Worm (Caenorhabditis elegans) whole organism, L2 larva: ENCODE results near the gene fbxb-111.
A peak's percentile ranks its signal among the peaks of the same experiment; 100 is the strongest.

Source experiments
- C34F6.9 ChIP-seq: fragments of 150-350 bp; optimal IDR thresholded peaks from 2 replicates; lab custom pipeline; 2014; ENCODE audit warnings: missing biosample characterization, missing genetic modification characterization
- F13H6.1 ChIP-seq: sonication (generic microtip); optimal IDR thresholded peaks from 2 replicates; lab custom pipeline; 2016; ENCODE audit warnings: missing genetic modification characterization, missing compliant biosample characterization
- R02D3.7 ChIP-seq: fragments of 150-350 bp; optimal IDR thresholded peaks from 2 replicates; lab custom pipeline; 2014; ENCODE audit warnings: missing biosample characterization, missing genetic modification characterization
- alr-1 ChIP-seq: fragments of 150-350 bp; optimal IDR thresholded peaks from 2 replicates; lab custom pipeline; 2014; ENCODE audit warnings: missing biosample characterization, missing genetic modification characterization
- aly-2 ChIP-seq: fragments of 150-350 bp; optimal IDR thresholded peaks from 2 replicates; lab custom pipeline; 2014; ENCODE audit warnings: missing biosample characterization, missing genetic modification characterization
- ama-1 ChIP-seq: fragments of 150-350 bp; optimal IDR thresholded peaks from 2 replicates; lab custom pipeline; 2018; ENCODE audit warnings: inconsistent platforms
- blmp-1 ChIP-seq: sonication (generic microtip); optimal IDR thresholded peaks from 2 replicates; lab custom pipeline; 2017; ENCODE audit warnings: missing genetic modification characterization, mild to moderate bottlenecking, missing compliant biosample characterization, antibody characterized with exemption, moderate library complexity; ENCODE audit not compliant: insufficient read depth
- ceh-16 ChIP-seq: fragments of 150-350 bp; optimal IDR thresholded peaks from 2 replicates; lab custom pipeline; 2014; ENCODE audit warnings: missing biosample characterization, missing genetic modification characterization
- ceh-82 ChIP-seq: fragments of 150-350 bp; optimal IDR thresholded peaks from 2 replicates; lab custom pipeline; 2014; ENCODE audit warnings: missing biosample characterization, missing genetic modification characterization
- crh-2 ChIP-seq: sonication (generic microtip); optimal IDR thresholded peaks from 2 replicates; lab custom pipeline; 2017; ENCODE audit warnings: missing biosample characterization, missing genetic modification characterization
- dmd-4 ChIP-seq: sonication (generic microtip); optimal IDR thresholded peaks from 2 replicates; lab custom pipeline; 2017; ENCODE audit warnings: missing biosample characterization, missing genetic modification characterization
- elt-1 ChIP-seq: fragments of 150-350 bp; optimal IDR thresholded peaks from 2 replicates; lab custom pipeline; 2014; ENCODE audit warnings: missing biosample characterization, missing genetic modification characterization
- elt-3 ChIP-seq: sonication (generic microtip); optimal IDR thresholded peaks from 2 replicates; lab custom pipeline; 2017; ENCODE audit warnings: missing biosample characterization, missing genetic modification characterization
- fos-1 ChIP-seq: fragments of 150-350 bp; optimal IDR thresholded peaks from 2 replicates; lab custom pipeline; 2014; ENCODE audit warnings: missing biosample characterization, missing genetic modification characterization
- gmeb-1 ChIP-seq: fragments of 150-350 bp; optimal IDR thresholded peaks from 2 replicates; lab custom pipeline; 2014; ENCODE audit warnings: missing biosample characterization, missing genetic modification characterization
- lin-11 ChIP-seq: fragments of 150-350 bp; sonication (generic microtip); optimal IDR thresholded peaks from 2 replicates; lab custom pipeline; 2014; ENCODE audit warnings: missing biosample characterization, missing genetic modification characterization, inconsistent platforms, mixed read lengths
- lin-39 ChIP-seq: fragments of 150-350 bp; optimal IDR thresholded peaks from 2 replicates; lab custom pipeline; 2014; ENCODE audit warnings: missing biosample characterization, missing genetic modification reagents, missing genetic modification characterization
- lsy-2 ChIP-seq, 2 experiments: fragments of 150-350 bp in 1 of 2; sonication (generic microtip) in 1 of 2; optimal IDR thresholded peaks; 2 replicates each; lab custom pipeline; 2014 to 2017; ENCODE audit warnings: missing biosample characterization in 2 of 2, missing genetic modification characterization in 2 of 2
- mab-5 ChIP-seq: fragments of 150-350 bp; optimal IDR thresholded peaks from 2 replicates; lab custom pipeline; 2014; ENCODE audit warnings: missing biosample characterization, missing genetic modification characterization
- mbf-1 ChIP-seq: sonication (generic microtip); optimal IDR thresholded peaks from 2 replicates; lab custom pipeline; 2017; ENCODE audit warnings: missing biosample characterization, missing genetic modification characterization
- mdl-1 ChIP-seq, 2 experiments: fragments of 150-350 bp in 1 of 2; sonication (generic microtip) in 1 of 2; optimal IDR thresholded peaks; 2 replicates each; lab custom pipeline; 2017; ENCODE audit warnings: missing biosample characterization in 2 of 2, missing genetic modification characterization in 2 of 2
- nhr-10 ChIP-seq: sonication (generic microtip); optimal IDR thresholded peaks from 2 replicates; lab custom pipeline; 2017; ENCODE audit warnings: missing biosample characterization, missing genetic modification characterization
- nhr-11 ChIP-seq: fragments of 150-350 bp; optimal IDR thresholded peaks from 2 replicates; lab custom pipeline; 2014; ENCODE audit warnings: missing biosample characterization, missing genetic modification characterization
- nhr-129 ChIP-seq: fragments of 150-350 bp; optimal IDR thresholded peaks from 2 replicates; lab custom pipeline; 2014; ENCODE audit warnings: missing biosample characterization, missing genetic modification characterization
- nhr-21 ChIP-seq: fragments of 150-350 bp; optimal IDR thresholded peaks from 2 replicates; lab custom pipeline; 2014; ENCODE audit warnings: missing biosample characterization, missing genetic modification characterization
- nhr-23 ChIP-seq: fragments of 150-350 bp; optimal IDR thresholded peaks from 2 replicates; lab custom pipeline; 2014; ENCODE audit warnings: missing biosample characterization, missing genetic modification reagents, missing genetic modification characterization
- nhr-237 ChIP-seq: fragments of 150-350 bp; optimal IDR thresholded peaks from 2 replicates; lab custom pipeline; 2014; ENCODE audit warnings: missing biosample characterization, missing genetic modification characterization
- nhr-25 ChIP-seq: fragments of 150-350 bp; sonication (generic microtip); optimal IDR thresholded peaks from 3 replicates; lab custom pipeline; 2014; ENCODE audit warnings: missing biosample characterization, missing genetic modification characterization
- nhr-6 ChIP-seq: fragments of 150-350 bp; optimal IDR thresholded peaks from 2 replicates; lab custom pipeline; 2014; ENCODE audit warnings: missing biosample characterization, missing genetic modification characterization
- nhr-77 ChIP-seq: fragments of 150-350 bp; optimal IDR thresholded peaks from 2 replicates; lab custom pipeline; 2014; ENCODE audit warnings: missing biosample characterization, missing genetic modification characterization
- peb-1 ChIP-seq: fragments of 150-350 bp; optimal IDR thresholded peaks from 2 replicates; lab custom pipeline; 2014; ENCODE audit warnings: missing biosample characterization, missing genetic modification characterization
- sem-4 ChIP-seq: fragments of 150-350 bp; optimal IDR thresholded peaks from 2 replicates; lab custom pipeline; 2014; ENCODE audit warnings: missing biosample characterization, missing genetic modification reagents, missing genetic modification characterization
- sma-3 ChIP-seq: sonication (generic microtip); optimal IDR thresholded peaks from 2 replicates; lab custom pipeline; 2016; ENCODE audit warnings: missing genetic modification reagents, missing genetic modification characterization, missing compliant biosample characterization
- sma-9 ChIP-seq, 2 experiments: fragments of 150-350 bp in 1 of 2; sonication (generic microtip) in 1 of 2; optimal IDR thresholded peaks; 2 replicates each; lab custom pipeline; 2014 to 2016; ENCODE audit warnings: missing genetic modification characterization in 2 of 2, mild to moderate bottlenecking in 1 of 2, missing biosample characterization in 1 of 2, missing compliant biosample characterization in 1 of 2, missing genetic modification reagents in 1 of 2, moderate library complexity in 1 of 2
- unc-55 ChIP-seq: fragments of 150-350 bp; sonication (generic microtip); optimal IDR thresholded peaks from 3 replicates; lab custom pipeline; 2014; ENCODE audit warnings: missing biosample characterization, missing genetic modification reagents, missing genetic modification characterization
- zag-1 ChIP-seq: fragments of 150-350 bp; optimal IDR thresholded peaks from 2 replicates; lab custom pipeline; 2014; ENCODE audit warnings: missing biosample characterization, missing genetic modification characterization
- ztf-1 ChIP-seq: fragments of 200-800 bp; sonication (Bioruptor generic); conservative IDR thresholded peaks from 2 replicates; pipeline ENCODE4 v1.3.6; 2022; ENCODE audit warnings: missing genetic modification characterization, missing compliant biosample characterization
- ztf-11 ChIP-seq: sonication (generic microtip); optimal IDR thresholded peaks from 2 replicates; lab custom pipeline; 2017; ENCODE audit warnings: missing biosample characterization, missing genetic modification characterization
- ztf-4 ChIP-seq: fragments of 150-350 bp; optimal IDR thresholded peaks from 2 replicates; lab custom pipeline; 2014; ENCODE audit warnings: missing biosample characterization, missing genetic modification characterization

The fbxb-111 gene

DNA sequence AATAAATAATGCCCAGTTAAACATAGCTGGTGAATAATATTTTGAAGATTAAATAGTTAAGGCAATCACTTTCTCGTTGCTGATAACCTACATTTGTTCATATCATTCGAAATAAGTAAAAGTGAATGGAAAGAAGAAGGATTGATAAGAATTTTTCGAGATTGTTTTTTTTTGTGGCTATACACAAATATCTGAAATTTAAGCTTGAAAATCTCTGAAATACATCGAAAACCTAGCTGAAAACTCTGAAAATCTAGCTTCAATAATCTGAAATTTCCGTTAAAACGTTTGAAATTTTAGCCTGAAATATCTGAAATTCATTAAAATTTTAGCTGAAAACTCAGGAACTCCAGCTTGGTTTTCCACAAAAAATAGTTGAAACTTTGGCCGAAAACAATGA lies 35.2 kb downstream of the fbxb-111 start, which contains the start of gene T05A8.6:
T05A8.6 (minus strand) TSS at position 101 of the 400 bp plus-strand sequence.
- TF ChIP-seq ama-1 (no peak), alr-1 (tag; lab: Kevin White, UChicago) (no peak)

DNA sequence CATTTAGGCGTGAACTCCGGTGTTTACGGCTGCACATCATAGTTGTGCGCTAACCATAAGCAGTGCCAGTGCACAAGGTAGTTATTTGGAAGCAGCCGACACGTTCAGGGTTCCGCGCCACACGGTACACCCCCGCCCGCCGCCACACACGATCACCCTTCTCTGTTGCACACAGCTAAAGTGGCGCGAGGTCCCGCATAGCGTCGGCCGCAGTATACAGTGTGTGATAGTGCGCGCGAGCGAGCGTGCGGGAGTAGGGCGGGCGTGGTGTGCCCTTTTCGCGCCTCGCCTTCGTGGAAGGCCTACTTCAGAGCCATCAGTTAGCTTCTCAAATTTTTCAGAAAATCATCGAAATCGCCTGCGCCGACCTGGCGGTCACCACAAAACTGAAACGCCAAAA lies 37.9 kb downstream of the fbxb-111 start:
- TF ChIP-seq ztf-4 (tag; lab: Kevin White, UChicago) = no peak
- TF ChIP-seq gmeb-1 (tag; lab: Kevin White, UChicago) = no peak
- no peak for TF ChIP-seq C34F6.9 (tag; lab: Kevin White, UChicago)
- TF ChIP-seq sma-9 (GFP tag; optimal IDR thresholded peaks at IDR 0.05; lab: Kevin White, UChicago) = no peak
- no peak for TF ChIP-seq sma-9 (tag; optimal IDR thresholded peaks at IDR 0.05; lab: Kevin White, UChicago)
- no peak for TF ChIP-seq sem-4
- no peak for TF ChIP-seq crh-2 (tag; lab: Kevin White, UChicago)
- no peak for TF ChIP-seq mab-5
- TF ChIP-seq ama-1 = no peak
- TF ChIP-seq nhr-23 (tag; lab: Kevin White, UChicago) = no peak
- no peak for TF ChIP-seq nhr-237 (tag; lab: Kevin White, UChicago)
- TF ChIP-seq fos-1 (tag; lab: Kevin White, UChicago) = no peak
- TF ChIP-seq elt-1 (tag; lab: Kevin White, UChicago) = no peak
- TF ChIP-seq, all 48 proteins: peak for 0

DNA sequence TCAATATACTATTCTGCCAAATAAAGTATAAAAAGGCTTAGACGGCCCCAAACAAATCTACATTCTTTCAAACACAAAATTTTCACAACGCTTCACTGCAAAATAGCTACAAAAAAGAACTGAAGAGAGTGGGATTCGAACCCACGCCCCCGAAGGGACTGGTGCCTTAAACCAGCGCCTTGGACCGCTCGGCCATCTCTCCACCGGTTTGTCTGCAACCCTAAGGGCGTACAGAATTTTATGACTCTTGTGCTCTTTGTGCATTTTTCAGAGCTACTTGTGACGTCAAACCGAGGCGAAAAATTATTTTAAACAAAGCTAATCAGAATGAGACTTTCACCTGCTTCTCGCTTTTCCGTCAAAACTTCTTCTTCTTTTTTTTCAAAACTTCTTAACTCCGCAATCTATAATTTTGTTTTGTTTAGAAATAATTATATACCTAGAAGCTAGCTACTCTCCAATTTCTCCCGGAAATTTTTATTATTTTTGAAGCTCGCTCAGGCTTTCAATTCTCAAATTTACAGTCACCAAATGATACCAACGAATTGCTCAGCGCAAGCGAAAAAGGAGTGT lies 38.6 kb downstream of the fbxb-111 start, which contains the start of gene T05A8.8:
T05A8.8 (plus strand) TSS at position 523 of the 573 bp plus-strand sequence.
- no peak for TF ChIP-seq sem-4
- no peak for TF ChIP-seq blmp-1 (tag; lab: Kevin White, UChicago)
- TF ChIP-seq ceh-16 (tag; lab: Kevin White, UChicago) = no peak
- TF ChIP-seq nhr-21 (tag; lab: Kevin White, UChicago) = no peak
- no peak for TF ChIP-seq zag-1 (tag; lab: Kevin White, UChicago)
- TF ChIP-seq nhr-11 (tag; lab: Kevin White, UChicago) = no peak
- TF ChIP-seq, all 48 proteins: peak for 0

DNA sequence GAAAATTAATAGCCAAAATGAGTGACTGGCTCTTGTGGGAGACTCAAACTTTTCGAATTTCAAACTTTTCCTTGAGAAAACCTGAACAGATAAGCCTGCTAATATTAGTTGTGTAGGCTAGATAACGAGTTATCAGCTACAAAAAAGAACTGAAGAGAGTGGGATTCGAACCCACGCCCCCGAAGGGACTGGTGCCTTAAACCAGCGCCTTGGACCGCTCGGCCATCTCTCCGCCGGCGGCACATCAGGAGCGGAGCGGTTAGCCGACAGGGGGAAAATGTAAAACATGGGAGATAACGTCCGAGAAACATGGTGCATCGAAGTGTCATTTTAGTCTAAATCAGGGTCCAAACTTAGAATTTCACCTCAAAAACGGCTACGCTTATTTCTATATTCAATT lies 39.2 kb downstream of the fbxb-111 start:
- TF ChIP-seq dmd-4 (tag; lab: Kevin White, UChicago) (no peak), lin-11 (no peak), alr-1 (tag; lab: Kevin White, UChicago) (no peak), nhr-23 (tag; lab: Kevin White, UChicago) (no peak), ztf-1 (no peak), nhr-25 (no peak), unc-55 (GFP tag; lab: Kevin White, UChicago) (no peak), nhr-77 (no peak), fos-1 (tag; lab: Kevin White, UChicago) (no peak), mbf-1 (tag; lab: Kevin White, UChicago) (no peak), elt-3 (tag; lab: Kevin White, UChicago) (no peak), aly-2 (tag; lab: Kevin White, UChicago) (no peak), R02D3.7 (no peak), sma-3 (GFP tag; lab: Kevin White, UChicago) (no peak)

DNA sequence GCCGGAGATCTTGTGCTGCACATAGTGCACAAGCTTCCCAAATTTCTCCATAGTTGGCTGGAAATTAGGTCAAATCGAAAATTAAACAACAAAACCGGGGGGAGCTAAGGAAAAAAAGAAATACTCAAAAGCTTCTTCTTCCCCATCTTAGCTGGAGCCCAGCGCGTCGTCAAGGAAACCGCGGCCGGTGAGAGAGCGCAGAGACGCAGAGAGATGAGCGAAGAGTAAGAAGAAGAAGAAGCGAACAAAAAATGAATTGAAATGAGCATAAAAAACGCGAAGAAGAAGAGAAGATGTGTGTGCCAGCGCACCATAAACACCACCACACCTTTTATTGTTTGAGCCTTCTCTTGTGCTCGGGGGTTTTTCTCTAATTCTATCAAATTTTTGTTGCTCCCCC lies 39.6 kb downstream of the fbxb-111 start, which contains the start of gene wdr-31:
wdr-31 (minus strand) TSS at position 101 of the 400 bp plus-strand sequence.
- TF ChIP-seq unc-55 (GFP tag; lab: Kevin White, UChicago) (no peak), nhr-10 (tag; lab: Kevin White, UChicago) (no peak), mab-5 (no peak), nhr-6 (tag; lab: Kevin White, UChicago) (no peak), alr-1 (tag; lab: Kevin White, UChicago) (no peak), R02D3.7 (no peak), zag-1 (tag; lab: Kevin White, UChicago) (no peak), fos-1 (tag; lab: Kevin White, UChicago) (no peak)

DNA sequence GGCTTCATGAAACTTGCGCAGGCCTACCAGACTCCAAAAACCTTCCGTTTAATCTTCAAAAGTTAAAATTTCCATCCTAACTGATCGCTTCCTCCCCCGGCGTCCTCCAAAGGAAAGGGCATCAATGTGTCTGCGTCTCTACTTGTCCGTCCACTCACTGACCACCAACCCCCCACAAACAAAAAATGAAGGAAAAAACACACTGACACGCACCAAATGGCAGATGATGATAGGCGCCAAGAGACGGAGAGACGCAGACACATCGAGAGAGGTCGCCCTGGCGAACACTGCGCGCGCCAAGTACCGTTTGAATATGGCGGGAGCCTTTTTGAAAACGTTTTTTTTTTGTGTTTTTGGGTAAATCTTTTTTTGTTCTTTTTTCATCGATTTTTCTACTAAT lies 40.1 kb downstream of the fbxb-111 start:
- no peak for TF ChIP-seq nhr-11 (tag; lab: Kevin White, UChicago)
- TF ChIP-seq F13H6.1 = peak; percentile 67
- no peak for TF ChIP-seq mbf-1 (tag; lab: Kevin White, UChicago)
- TF ChIP-seq sem-4 = no peak
- no peak for TF ChIP-seq mab-5
- no peak for TF ChIP-seq unc-55 (GFP tag; lab: Kevin White, UChicago)
- TF ChIP-seq nhr-129 (tag; lab: Kevin White, UChicago) = peak; percentile 4
- peak in 1 of 2 experiments; percentile 22 for TF ChIP-seq lsy-2 (tag; optimal IDR thresholded peaks at IDR 0.05; lab: Kevin White, UChicago)
- no peak for TF ChIP-seq ztf-4 (tag; lab: Kevin White, UChicago)
- TF ChIP-seq ceh-16 (tag; lab: Kevin White, UChicago) = peak; percentile 30
- TF ChIP-seq zag-1 (tag; lab: Kevin White, UChicago) = no peak
- no peak for TF ChIP-seq lin-39 (tag; lab: Kevin White, UChicago)
- no peak for TF ChIP-seq R02D3.7
- TF ChIP-seq ztf-1 = no peak
- TF ChIP-seq fos-1 (tag; lab: Kevin White, UChicago) = peak; percentile 13
- TF ChIP-seq nhr-237 (tag; lab: Kevin White, UChicago) = no peak
- TF ChIP-seq elt-3 (tag; lab: Kevin White, UChicago) = no peak
- no peak for TF ChIP-seq crh-2 (tag; lab: Kevin White, UChicago)
- no peak for TF ChIP-seq mdl-1 (tag; optimal IDR thresholded peaks at IDR 0.05; lab: Kevin White, UChicago)
- no peak for TF ChIP-seq ceh-82 (tag; lab: Kevin White, UChicago)
- TF ChIP-seq peb-1 (tag; lab: Kevin White, UChicago) = no peak
- TF ChIP-seq ztf-11 (tag; lab: Kevin White, UChicago) = no peak
- TF ChIP-seq dmd-4 (tag; lab: Kevin White, UChicago) = no peak
- TF ChIP-seq nhr-77 = no peak
- no peak for TF ChIP-seq gmeb-1 (tag; lab: Kevin White, UChicago)
- no peak for TF ChIP-seq nhr-23 (tag; lab: Kevin White, UChicago)
